Worm (Caenorhabditis elegans) whole organism, midembryonic: Measurements from ENCODE around the gene tbc-2.

Experiments
- T22C8.4 ChIP-seq: fragments of 200-800 bp; sonication (Bioruptor generic); IDR thresholded peaks from 2 replicates; pipeline ENCODE4 v1.3.6; 2022; ENCODE audit warnings: missing genetic modification characterization, missing compliant biosample characterization
- flt-1 ChIP-seq: fragments of 200-800 bp; sonication (Bioruptor generic); IDR thresholded peaks from 2 replicates; pipeline ENCODE4 v1.3.6; 2022; ENCODE audit warnings: missing genetic modification characterization, missing compliant biosample characterization
- klf-2 ChIP-seq: fragments of 200-800 bp; sonication (Bioruptor generic); conservative IDR thresholded peaks from 2 replicates; pipeline ENCODE4 v1.3.6; 2022; ENCODE audit warnings: missing genetic modification reagents, missing genetic modification characterization, missing compliant biosample characterization
- med-1 ChIP-seq: sonication (generic microtip); optimal IDR thresholded peaks from 2 replicates; lab custom pipeline; 2017; ENCODE audit warnings: missing genetic modification characterization, mild to moderate bottlenecking, missing compliant biosample characterization, antibody characterized with exemption, missing genetic modification reagents; ENCODE audit not compliant: insufficient read depth
- ztf-23 ChIP-seq: fragments of 200-800 bp; sonication (Bioruptor generic); IDR thresholded peaks from 2 replicates; pipeline ENCODE4 v1.3.6; 2022; ENCODE audit warnings: missing genetic modification reagents, missing genetic modification characterization, missing compliant biosample characterization

- TF ChIP-seq T22C8.4 (no peak), ztf-23 (no peak), klf-2 (GFP tag; lab: Robert Waterston, UW) (no peak), med-1 (GFP tag; lab: Kevin White, UChicago) (no peak), flt-1 (GFP tag; lab: Robert Waterston, UW) (no peak)
Observed at ce11 chrII:5860621-5861020, 33.4 kb upstream of the tbc-2 start.
